Fruit fly (Drosophila melanogaster) whole organism, embryonic: ENCODE data around the gene Taf10.

Experiments used
- Bteb2 ChIP-seq: fragments of 200-800 bp; sonication (Bioruptor generic); optimal IDR thresholded peaks from 2 replicates; lab custom pipeline; 2016; ENCODE audit warnings: missing biosample characterization, missing genetic modification characterization
- CG1024 ChIP-seq: fragments of 200-800 bp; sonication (Bioruptor generic); IDR thresholded peaks from 2 replicates; pipeline ENCODE4 v1.3.6; 2022; ENCODE audit warnings: missing biosample characterization, missing genetic modification characterization
- CG12155 ChIP-seq: fragments of 200-800 bp; sonication (Bioruptor generic); optimal IDR thresholded peaks from 3 replicates; lab custom pipeline; 2016; ENCODE audit warnings: missing biosample characterization, missing genetic modification characterization
- CG1233 ChIP-seq: fragments of 200-800 bp; sonication (Bioruptor generic); optimal IDR thresholded peaks from 4 replicates; lab custom pipeline; 2018; ENCODE audit warnings: missing biosample characterization, mild to moderate bottlenecking, missing genetic modification characterization
- CG14014 ChIP-seq: fragments of 200-800 bp; sonication (Bioruptor generic); IDR thresholded peaks from 2 replicates; pipeline ENCODE4 v1.3.6; 2022; ENCODE audit warnings: missing biosample characterization, missing genetic modification characterization
- CG1602 ChIP-seq: fragments of 200-800 bp; sonication (Bioruptor generic); optimal IDR thresholded peaks from 3 replicates; lab custom pipeline; 2016; ENCODE audit warnings: missing biosample characterization, missing genetic modification characterization
- CG17186 ChIP-seq: fragments of 200-800 bp; sonication (Bioruptor generic); optimal IDR thresholded peaks from 3 replicates; lab custom pipeline; 2017; ENCODE audit warnings: missing biosample characterization, missing genetic modification reagents, missing genetic modification characterization
- CG18476 ChIP-seq: fragments of 200-800 bp; sonication (Bioruptor generic); optimal IDR thresholded peaks from 2 replicates; lab custom pipeline; 2016; ENCODE audit warnings: missing biosample characterization, mild to moderate bottlenecking, missing genetic modification characterization
- CG18599 ChIP-seq: fragments of 200-800 bp; sonication (Bioruptor generic); optimal IDR thresholded peaks from 3 replicates; lab custom pipeline; 2017; ENCODE audit warnings: missing biosample characterization, missing genetic modification characterization, mild to moderate bottlenecking, moderate library complexity, missing genetic modification reagents
- CG2129 ChIP-seq: fragments of 200-800 bp; sonication (Bioruptor generic); IDR thresholded peaks from 2 replicates; pipeline ENCODE4 v1.3.6; 2022; ENCODE audit warnings: missing biosample characterization, missing genetic modification characterization; ENCODE audit not compliant: partially characterized antibody
- CG2202 ChIP-seq: fragments of 200-800 bp; sonication (Bioruptor generic); optimal IDR thresholded peaks from 2 replicates; lab custom pipeline; 2018; ENCODE audit warnings: missing biosample characterization, mild to moderate bottlenecking, missing genetic modification characterization
- CG2875 ChIP-seq: fragments of 200-800 bp; sonication (Bioruptor generic); optimal IDR thresholded peaks from 2 replicates; lab custom pipeline; 2017; ENCODE audit warnings: missing biosample characterization, mild to moderate bottlenecking, missing genetic modification characterization, missing genetic modification reagents
- CG3163 ChIP-seq: fragments of 200-800 bp; sonication (Bioruptor generic); optimal IDR thresholded peaks from 3 replicates; lab custom pipeline; 2016; ENCODE audit warnings: missing biosample characterization, missing genetic modification characterization
- CG3407 ChIP-seq: fragments of 200-800 bp; sonication (Bioruptor generic); optimal IDR thresholded peaks from 2 replicates; lab custom pipeline; 2018; ENCODE audit warnings: missing biosample characterization, mild to moderate bottlenecking, missing genetic modification characterization
- CG3838 ChIP-seq: fragments of 200-800 bp; sonication (Bioruptor generic); optimal IDR thresholded peaks from 3 replicates; lab custom pipeline; 2016; ENCODE audit warnings: missing biosample characterization, missing genetic modification characterization
- CG6272 ChIP-seq: fragments of 200-800 bp; sonication (Bioruptor generic); IDR thresholded peaks from 2 replicates; pipeline ENCODE4 v1.3.6; 2022; ENCODE audit warnings: missing biosample characterization, missing genetic modification characterization
- CG7271 ChIP-seq: fragments of 200-800 bp; sonication (Bioruptor generic); optimal IDR thresholded peaks from 2 replicates; lab custom pipeline; 2018; ENCODE audit warnings: missing biosample characterization, mild to moderate bottlenecking, missing genetic modification characterization, moderate library complexity
- CG7839 ChIP-seq: fragments of 200-800 bp; sonication (Bioruptor generic); optimal IDR thresholded peaks from 3 replicates; lab custom pipeline; 2018; ENCODE audit warnings: missing biosample characterization, mild to moderate bottlenecking, missing genetic modification characterization, moderate library complexity
- CG8388 ChIP-seq: fragments of 200-800 bp; sonication (Bioruptor generic); optimal IDR thresholded peaks from 2 replicates; lab custom pipeline; 2019; ENCODE audit warnings: missing biosample characterization, mild to moderate bottlenecking, missing genetic modification characterization, moderate library complexity
- CTCF ChIP-seq: fragments of 200-800 bp; sonication (Bioruptor generic); optimal IDR thresholded peaks from 2 replicates; lab custom pipeline; 2017; ENCODE audit warnings: missing biosample characterization, mild to moderate bottlenecking, missing genetic modification characterization, moderate library complexity
- Camta ChIP-seq: fragments of 200-800 bp; sonication (Bioruptor generic); optimal IDR thresholded peaks from 2 replicates; lab custom pipeline; 2016; ENCODE audit warnings: missing biosample characterization, missing genetic modification characterization
- Chrac-16 ChIP-seq: fragments of 200-800 bp; sonication (Bioruptor generic); optimal IDR thresholded peaks from 3 replicates; lab custom pipeline; 2016; ENCODE audit warnings: missing biosample characterization, missing genetic modification characterization
- Doc3 ChIP-seq: fragments of 200-800 bp; sonication (Bioruptor generic); IDR thresholded peaks from 3 replicates; pipeline ENCODE4 v1.3.6; 2022; ENCODE audit warnings: missing biosample characterization, missing genetic modification characterization; ENCODE audit not compliant: partially characterized antibody
- Hand ChIP-seq: fragments of 200-800 bp; sonication (Bioruptor generic); optimal IDR thresholded peaks from 2 replicates; lab custom pipeline; 2017; ENCODE audit warnings: mild to moderate bottlenecking, missing biosample characterization, missing genetic modification reagents, missing genetic modification characterization
- HmgD ChIP-seq: fragments of 200-800 bp; sonication (Bioruptor generic); optimal IDR thresholded peaks from 3 replicates; lab custom pipeline; 2016; ENCODE audit warnings: missing biosample characterization, missing genetic modification characterization
- Hr78 ChIP-seq, 2 experiments: fragments of 200-800 bp in 1 of 2; fragments of >200 bp in 1 of 2; sonication (Bioruptor generic) in 1 of 2; optimal IDR thresholded peaks; 2 replicates each; lab custom pipeline; 2017 to 2019; ENCODE audit warnings: missing biosample characterization in 2 of 2, missing genetic modification characterization in 2 of 2, mild to moderate bottlenecking in 1 of 2, moderate library complexity in 1 of 2
- Jarid2 ChIP-seq: fragments of 200-800 bp; sonication (Bioruptor generic); optimal IDR thresholded peaks from 3 replicates; lab custom pipeline; 2017; ENCODE audit warnings: mild to moderate bottlenecking, missing biosample characterization, missing genetic modification reagents, missing genetic modification characterization
- Optix ChIP-seq: fragments of 200-800 bp; sonication (Bioruptor generic); IDR thresholded peaks from 3 replicates; pipeline ENCODE4 v1.3.6; 2022; ENCODE audit warnings: missing biosample characterization, missing genetic modification characterization
- Sry-β ChIP-seq: fragments of 200-800 bp; sonication (Bioruptor generic); optimal IDR thresholded peaks from 2 replicates; lab custom pipeline; 2018; ENCODE audit warnings: missing biosample characterization, mild to moderate bottlenecking, missing genetic modification characterization, moderate library complexity
- bigmax ChIP-seq: fragments of 200-800 bp; sonication (Bioruptor generic); optimal IDR thresholded peaks from 2 replicates; lab custom pipeline; 2018; ENCODE audit warnings: missing biosample characterization, mild to moderate bottlenecking, missing genetic modification characterization
- btn ChIP-seq: fragments of 200-800 bp; sonication (Bioruptor generic); optimal IDR thresholded peaks from 2 replicates; lab custom pipeline; 2016; ENCODE audit warnings: missing biosample characterization, missing genetic modification characterization
- cas ChIP-seq: fragments of 200-800 bp; sonication (Bioruptor generic); IDR thresholded peaks from 2 replicates; pipeline ENCODE4 v1.3.6; 2022; ENCODE audit warnings: missing biosample characterization, missing genetic modification characterization
- cg ChIP-seq: fragments of 200-800 bp; sonication (Bioruptor generic); optimal IDR thresholded peaks from 3 replicates; lab custom pipeline; 2019; ENCODE audit warnings: missing biosample characterization, mild to moderate bottlenecking, missing genetic modification characterization, moderate library complexity
- dimm ChIP-seq: fragments of 200-800 bp; sonication (Bioruptor generic); IDR thresholded peaks from 2 replicates; pipeline ENCODE4 v1.3.6; 2022; ENCODE audit warnings: missing biosample characterization, missing genetic modification characterization
- emc ChIP-seq: fragments of 200-800 bp; sonication (Bioruptor generic); optimal IDR thresholded peaks from 2 replicates; lab custom pipeline; 2016; ENCODE audit warnings: missing biosample characterization, missing genetic modification characterization
- exex ChIP-seq: fragments of 200-800 bp; sonication (Bioruptor generic); optimal IDR thresholded peaks from 4 replicates; lab custom pipeline; 2018; ENCODE audit warnings: missing biosample characterization, mild to moderate bottlenecking, missing genetic modification characterization, moderate library complexity
- fd102C ChIP-seq: fragments of 200-800 bp; sonication (Bioruptor generic); optimal IDR thresholded peaks from 2 replicates; lab custom pipeline; 2018; ENCODE audit warnings: missing biosample characterization, mild to moderate bottlenecking, missing genetic modification characterization, moderate library complexity
- inv ChIP-seq: fragments of 200-800 bp; sonication (Bioruptor generic); IDR thresholded peaks from 2 replicates; pipeline ENCODE4 v1.3.6; 2022; ENCODE audit warnings: missing biosample characterization, missing genetic modification characterization; ENCODE audit not compliant: partially characterized antibody
- jigr1 ChIP-seq: fragments of 200-800 bp; sonication (Bioruptor generic); IDR thresholded peaks from 3 replicates; pipeline ENCODE4 v1.3.6; 2022; ENCODE audit warnings: missing biosample characterization, missing genetic modification characterization
- lola ChIP-seq, 3 experiments: fragments of >200 bp in 2 of 3; fragments of 200-800 bp in 1 of 3; sonication (Bioruptor generic) in 1 of 3; optimal IDR thresholded peaks; 2 replicates each; lab custom pipeline; 2017 to 2019; ENCODE audit warnings: missing biosample characterization in 3 of 3, missing genetic modification characterization in 3 of 3, mild to moderate bottlenecking in 1 of 3, moderate library complexity in 1 of 3
- nerfin-1 ChIP-seq: fragments of 200-800 bp; sonication (Bioruptor generic); optimal IDR thresholded peaks from 3 replicates; lab custom pipeline; 2019; ENCODE audit warnings: missing biosample characterization, mild to moderate bottlenecking, missing genetic modification characterization, moderate library complexity
- odd ChIP-seq: fragments of 200-800 bp; sonication (Bioruptor generic); optimal IDR thresholded peaks from 2 replicates; lab custom pipeline; 2017; ENCODE audit warnings: missing biosample characterization, mild to moderate bottlenecking, missing genetic modification characterization
- onecut ChIP-seq: fragments of 200-800 bp; sonication (Bioruptor generic); IDR thresholded peaks from 2 replicates; pipeline ENCODE4 v1.3.6; 2022; ENCODE audit warnings: missing biosample characterization, missing genetic modification characterization
- pfk ChIP-seq: fragments of 200-800 bp; sonication (Bioruptor generic); optimal IDR thresholded peaks from 2 replicates; lab custom pipeline; 2018; ENCODE audit warnings: missing biosample characterization, mild to moderate bottlenecking, missing genetic modification characterization, moderate library complexity
- pho ChIP-seq: fragments of 200-800 bp; sonication (Bioruptor generic); optimal IDR thresholded peaks from 2 replicates; lab custom pipeline; 2016; ENCODE audit warnings: missing biosample characterization, missing genetic modification characterization
- psq ChIP-seq: fragments of 200-800 bp; sonication (Bioruptor generic); optimal IDR thresholded peaks from 2 replicates; lab custom pipeline; 2017; ENCODE audit warnings: missing biosample characterization, missing genetic modification characterization
- row ChIP-seq: fragments of 200-800 bp; sonication (Bioruptor generic); IDR thresholded peaks from 3 replicates; pipeline ENCODE4 v1.3.6; 2022; ENCODE audit warnings: missing biosample characterization, missing genetic modification characterization
- scrt ChIP-seq: fragments of 200-800 bp; sonication (Bioruptor generic); optimal IDR thresholded peaks from 2 replicates; lab custom pipeline; 2018; ENCODE audit warnings: missing biosample characterization, mild to moderate bottlenecking, missing genetic modification characterization, moderate library complexity
- seq ChIP-seq: fragments of 200-800 bp; sonication (Bioruptor generic); IDR thresholded peaks from 2 replicates; pipeline ENCODE4 v1.3.6; 2022; ENCODE audit warnings: missing biosample characterization, missing genetic modification characterization
- sug ChIP-seq: fragments of 200-800 bp; optimal IDR thresholded peaks from 2 replicates; lab custom pipeline; 2019; ENCODE audit warnings: missing biosample characterization, mild to moderate bottlenecking, missing genetic modification characterization, moderate library complexity
- usp ChIP-seq: fragments of >200 bp; optimal IDR thresholded peaks from 2 replicates; lab custom pipeline; 2017; ENCODE audit warnings: missing biosample characterization, missing genetic modification characterization
- zen2 ChIP-seq: fragments of 200-800 bp; sonication (Bioruptor generic); IDR thresholded peaks from 3 replicates; pipeline ENCODE4 v1.3.6; 2022; ENCODE audit warnings: missing biosample characterization, missing genetic modification characterization; ENCODE audit not compliant: partially characterized antibody

Gene Taf10

DNA sequence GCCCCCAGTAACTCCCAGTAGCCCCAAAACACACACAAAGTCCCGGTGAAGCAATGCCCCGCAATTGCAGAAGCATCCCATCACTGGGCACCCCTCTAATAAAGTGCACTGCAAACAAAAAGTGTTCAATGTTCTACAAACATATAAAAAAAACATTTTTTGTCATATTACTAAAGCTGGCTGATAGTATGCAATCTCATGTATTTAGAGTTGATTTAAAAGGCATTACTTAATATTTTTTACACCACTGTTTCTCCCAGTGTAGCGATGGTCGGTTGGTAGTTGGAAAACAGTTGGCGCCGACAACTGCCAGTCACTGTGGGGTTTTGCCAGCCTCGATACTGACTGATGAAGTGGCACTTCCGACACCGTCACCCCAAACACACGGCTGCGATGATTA is 47.3 kb upstream of the Taf10 start (continued):
- no peak for TF ChIP-seq fd102C
- TF ChIP-seq usp (GFP tag; lab: Kevin White, UChicago): no peak
- TF ChIP-seq bigmax (GFP tag; lab: Kevin White, UChicago): no peak
- no peak for TF ChIP-seq pfk (GFP tag; lab: Kevin White, UChicago)
- no peak for TF ChIP-seq lola (GFP tag; optimal IDR thresholded peaks at IDR 0.05; lab: Kevin White, UChicago)
- no peak for TF ChIP-seq CG17186 (GFP tag; lab: Kevin White, UChicago)
- TF ChIP-seq CG2129 (GFP tag; lab: Robert Waterston, UW): no peak
- no peak for TF ChIP-seq inv
- TF ChIP-seq cas: no peak
- TF ChIP-seq CG18599 (GFP tag; lab: Kevin White, UChicago): peak; percentile 60
- TF ChIP-seq CG12155 (GFP tag; lab: Kevin White, UChicago): no peak
- TF ChIP-seq jigr1 (GFP tag; lab: Robert Waterston, UW): no peak
- TF ChIP-seq zen2: no peak
- no peak for TF ChIP-seq CG8388 (GFP tag; lab: Kevin White, UChicago)
- no peak for TF ChIP-seq HmgD (GFP tag; lab: Kevin White, UChicago)
- no peak for TF ChIP-seq seq (GFP tag; lab: Robert Waterston, UW)
- no peak for TF ChIP-seq CG2202
- TF ChIP-seq exex (tag; lab: Kevin White, UChicago): no peak
- no peak for TF ChIP-seq nerfin-1
- no peak for TF ChIP-seq Hr78 (GFP tag; optimal IDR thresholded peaks at IDR 0.05; lab: Kevin White, UChicago)
- TF ChIP-seq CG1024 (GFP tag; lab: Robert Waterston, UW): no peak
- TF ChIP-seq Camta (GFP tag; lab: Kevin White, UChicago): no peak
- no peak for TF ChIP-seq CG3838 (GFP tag; lab: Kevin White, UChicago)
- no peak for TF ChIP-seq CTCF (GFP tag; lab: Kevin White, UChicago)
- TF ChIP-seq row: peak; percentile 54; the same call in 1 of the 3 replicates
- TF ChIP-seq pho (GFP tag; lab: Kevin White, UChicago): no peak
- no peak for TF ChIP-seq CG3407 (GFP tag; lab: Kevin White, UChicago)
- no peak for TF ChIP-seq emc (GFP tag; lab: Kevin White, UChicago)
- TF ChIP-seq btn: no peak
- no peak for TF ChIP-seq cg (GFP tag; lab: Kevin White, UChicago)
- no peak for TF ChIP-seq Jarid2 (GFP tag; lab: Kevin White, UChicago)
- TF ChIP-seq CG6272 (GFP tag; lab: Robert Waterston, UW): no peak
- no peak for TF ChIP-seq Bteb2 (GFP tag; lab: Kevin White, UChicago)
- no peak for TF ChIP-seq Optix (GFP tag; lab: Robert Waterston, UW)
- TF ChIP-seq dimm: no peak
- no peak for TF ChIP-seq sug (tag; lab: Kevin White, UChicago)
- TF ChIP-seq Sry-β (GFP tag; lab: Kevin White, UChicago): no peak
- TF ChIP-seq onecut (GFP tag; lab: Robert Waterston, UW): no peak
- no peak for TF ChIP-seq psq (GFP tag; lab: Kevin White, UChicago)
- no peak for TF ChIP-seq Doc3 (GFP tag; lab: Robert Waterston, UW)
- no peak for TF ChIP-seq odd (GFP tag; lab: Kevin White, UChicago)
- no peak for TF ChIP-seq CG1233
- TF ChIP-seq CG14014 (GFP tag; lab: Robert Waterston, UW): peak; percentile 44; the same call in 1 of the 2 replicates
- no peak for TF ChIP-seq Hand (GFP tag; lab: Kevin White, UChicago)
- no peak for TF ChIP-seq Chrac-16 (GFP tag; lab: Kevin White, UChicago)
- TF ChIP-seq CG1602 (GFP tag; lab: Kevin White, UChicago): no peak
- no peak for TF ChIP-seq CG18476 (GFP tag; lab: Kevin White, UChicago)
- no peak for TF ChIP-seq CG3163 (GFP tag; lab: Kevin White, UChicago)
- TF ChIP-seq CG7271 (tag; lab: Kevin White, UChicago): no peak
- no peak for TF ChIP-seq CG2875 (GFP tag; lab: Kevin White, UChicago)
- TF ChIP-seq scrt (GFP tag; lab: Kevin White, UChicago): no peak
- peak; percentile 6 for TF ChIP-seq CG7839 (tag; lab: Kevin White, UChicago)
